Worm (Caenorhabditis elegans) whole organism, young adult: ENCODE data around the gene arrd-13.

Experiments
- C17E4.6 ChIP-seq: fragments of 200-800 bp; sonication (Bioruptor generic); IDR thresholded peaks from 2 replicates; pipeline ENCODE4 v1.3.6; 2022; ENCODE audit warnings: missing genetic modification reagents, missing genetic modification characterization, missing compliant biosample characterization
- F10E7.11 ChIP-seq: sonication (generic microtip); optimal IDR thresholded peaks from 2 replicates; lab custom pipeline; 2017; ENCODE audit warnings: mild to moderate bottlenecking, missing genetic modification characterization, moderate library complexity, missing compliant biosample characterization
- F57A8.1 ChIP-seq: fragments of 200-800 bp; sonication (Bioruptor generic); optimal IDR thresholded peaks from 2 replicates; lab custom pipeline; 2018; ENCODE audit warnings: mild to moderate bottlenecking, missing genetic modification characterization, moderate library complexity, missing compliant biosample characterization
- F57C9.4 ChIP-seq: sonication (generic microtip); optimal IDR thresholded peaks from 2 replicates; lab custom pipeline; 2017; ENCODE audit warnings: mild to moderate bottlenecking, missing genetic modification characterization, missing compliant biosample characterization
- K11D2.4 ChIP-seq: fragments of 200-800 bp; sonication (Bioruptor generic); IDR thresholded peaks from 2 replicates; pipeline ENCODE4 v1.3.6; 2022; ENCODE audit warnings: missing genetic modification reagents, missing genetic modification characterization, missing compliant biosample characterization
- K12H6.12 ChIP-seq: fragments of 200-800 bp; sonication (Bioruptor generic); optimal IDR thresholded peaks from 2 replicates; lab custom pipeline; 2018; ENCODE audit warnings: mild to moderate bottlenecking, missing genetic modification characterization, missing compliant biosample characterization
- Y67H2A.10 ChIP-seq: fragments of 200-800 bp; sonication (Bioruptor generic); conservative IDR thresholded peaks from 2 replicates; pipeline ENCODE4 v1.3.6; 2022; ENCODE audit warnings: missing genetic modification reagents, missing genetic modification characterization, missing compliant biosample characterization
- Y79H2A.3 ChIP-seq: fragments of 200-800 bp; sonication (Bioruptor generic); conservative IDR thresholded peaks from 2 replicates; pipeline ENCODE4 v1.3.6; 2022; ENCODE audit warnings: missing genetic modification reagents, missing genetic modification characterization, missing compliant biosample characterization
- Y95B8A.8 ChIP-seq: fragments of 200-800 bp; sonication (Bioruptor generic); IDR thresholded peaks from 2 replicates; pipeline ENCODE4 v1.3.6; 2022; ENCODE audit warnings: missing genetic modification reagents, missing genetic modification characterization, missing compliant biosample characterization
- ZK185.1 ChIP-seq: sonication (generic microtip); optimal IDR thresholded peaks from 2 replicates; lab custom pipeline; 2016; ENCODE audit warnings: mild to moderate bottlenecking, missing genetic modification characterization, missing compliant biosample characterization; ENCODE audit not compliant: poor library complexity, severe bottlenecking
- ama-1 ChIP-seq, 3 experiments: fragments of 150-350 bp in 1 of 3; sonication (generic microtip) in 2 of 3; optimal IDR thresholded peaks; 2 replicates each; lab custom pipeline; 2014 to 2018; ENCODE audit warnings: missing biosample characterization in 2 of 3, missing genetic modification characterization in 2 of 3, missing genetic modification reagents in 2 of 3
- aptf-3 ChIP-seq: fragments of 200-800 bp; sonication (Bioruptor generic); IDR thresholded peaks from 2 replicates; pipeline ENCODE4 v1.3.6; 2022; ENCODE audit warnings: missing genetic modification characterization, missing compliant biosample characterization
- atf-7 ChIP-seq: sonication (generic microtip); optimal IDR thresholded peaks from 2 replicates; lab custom pipeline; 2017; ENCODE audit warnings: mild to moderate bottlenecking, missing genetic modification characterization, missing compliant biosample characterization
- attf-5 ChIP-seq: fragments of 200-800 bp; sonication (Bioruptor generic); optimal IDR thresholded peaks from 2 replicates; lab custom pipeline; 2018; ENCODE audit warnings: mild to moderate bottlenecking, missing genetic modification characterization, missing compliant biosample characterization
- attf-6 ChIP-seq: fragments of 200-800 bp; sonication (Bioruptor generic); IDR thresholded peaks from 2 replicates; pipeline ENCODE4 v1.3.6; 2022; ENCODE audit warnings: missing genetic modification reagents, missing genetic modification characterization, missing compliant biosample characterization
- bed-2 ChIP-seq: fragments of 200-800 bp; sonication (Bioruptor generic); IDR thresholded peaks from 2 replicates; pipeline ENCODE4 v1.3.6; 2022; ENCODE audit warnings: missing genetic modification reagents, missing genetic modification characterization, missing compliant biosample characterization
- ceh-100 ChIP-seq: fragments of 200-800 bp; sonication (Bioruptor generic); IDR thresholded peaks from 2 replicates; pipeline ENCODE4 v1.3.6; 2022; ENCODE audit warnings: missing genetic modification reagents, missing genetic modification characterization, missing compliant biosample characterization
- chd-7 ChIP-seq: sonication (generic microtip); optimal IDR thresholded peaks from 2 replicates; lab custom pipeline; 2016; ENCODE audit warnings: mild to moderate bottlenecking, missing genetic modification characterization, moderate library complexity, missing compliant biosample characterization
- die-1 ChIP-seq: sonication (generic microtip); optimal IDR thresholded peaks from 2 replicates; lab custom pipeline; 2016; ENCODE audit warnings: missing genotype, mild to moderate bottlenecking, missing genetic modification characterization, missing compliant biosample characterization
- dpff-1 ChIP-seq: sonication (generic microtip); optimal IDR thresholded peaks from 2 replicates; lab custom pipeline; 2017; ENCODE audit warnings: mild to moderate bottlenecking, missing genetic modification characterization, missing compliant biosample characterization
- efl-1 ChIP-seq: fragments of 150-350 bp; optimal IDR thresholded peaks from 2 replicates; lab custom pipeline; 2014; ENCODE audit warnings: missing biosample characterization, missing genetic modification reagents, missing genetic modification characterization
- egl-18 ChIP-seq: fragments of 200-800 bp; sonication (Bioruptor generic); IDR thresholded peaks from 2 replicates; pipeline ENCODE4 v1.3.6; 2022; ENCODE audit warnings: missing genetic modification reagents, missing genetic modification characterization, missing compliant biosample characterization
- egl-44 ChIP-seq: fragments of 200-800 bp; sonication (Bioruptor generic); IDR thresholded peaks from 2 replicates; pipeline ENCODE4 v1.3.6; 2022; ENCODE audit warnings: missing genetic modification reagents, missing genetic modification characterization, missing compliant biosample characterization
- ekl-4 ChIP-seq: fragments of 200-800 bp; sonication (Bioruptor generic); IDR thresholded peaks from 2 replicates; pipeline ENCODE4 v1.3.6; 2022; ENCODE audit warnings: missing genetic modification reagents, missing genetic modification characterization, missing compliant biosample characterization
- gei-17 ChIP-seq: fragments of 200-800 bp; sonication (Bioruptor generic); optimal IDR thresholded peaks from 2 replicates; lab custom pipeline; 2018; ENCODE audit warnings: mild to moderate bottlenecking, missing genetic modification characterization, missing compliant biosample characterization
- hlh-12 ChIP-seq: sonication (generic microtip); optimal IDR thresholded peaks from 2 replicates; lab custom pipeline; 2016; ENCODE audit warnings: missing genetic modification characterization, missing compliant biosample characterization
- hlh-26 ChIP-seq: fragments of 200-800 bp; sonication (Bioruptor generic); conservative IDR thresholded peaks from 2 replicates; pipeline ENCODE4 v1.3.6; 2022; ENCODE audit warnings: missing genetic modification reagents, missing genetic modification characterization, missing compliant biosample characterization
- hrde-1 ChIP-seq: sonication (generic microtip); optimal IDR thresholded peaks from 2 replicates; lab custom pipeline; 2016; ENCODE audit warnings: missing genetic modification characterization, mild to moderate bottlenecking, missing compliant biosample characterization, moderate library complexity, missing genotype, missing genetic modification reagents, borderline replicate concordance
- hsf-1 ChIP-seq: fragments of 200-800 bp; sonication (Bioruptor generic); IDR thresholded peaks from 2 replicates; pipeline ENCODE4 v1.3.6; 2022; ENCODE audit warnings: missing genetic modification reagents, missing genetic modification characterization, missing compliant biosample characterization
- let-607 ChIP-seq, 2 experiments: fragments of 200-800 bp in 1 of 2; sonication (Bioruptor generic) in 1 of 2; sonication (generic microtip) in 1 of 2; optimal IDR thresholded peaks; 2 replicates each; lab custom pipeline; 2016 to 2018; ENCODE audit warnings: mild to moderate bottlenecking in 2 of 2, missing compliant biosample characterization in 2 of 2, missing genetic modification characterization in 2 of 2, moderate library complexity in 2 of 2, missing genotype in 1 of 2
- lin-26 ChIP-seq: fragments of 200-800 bp; sonication (Bioruptor generic); IDR thresholded peaks from 2 replicates; pipeline ENCODE4 v1.3.6; 2022; ENCODE audit warnings: missing genetic modification reagents, missing genetic modification characterization, missing compliant biosample characterization
- lsy-27 ChIP-seq: sonication (generic microtip); optimal IDR thresholded peaks from 2 replicates; lab custom pipeline; 2017; ENCODE audit warnings: missing genetic modification characterization, mild to moderate bottlenecking, missing compliant biosample characterization, antibody characterized with exemption, missing genotype, borderline replicate concordance; ENCODE audit not compliant: insufficient read depth
- madf-3 ChIP-seq: fragments of 200-800 bp; sonication (Bioruptor generic); IDR thresholded peaks from 2 replicates; pipeline ENCODE4 v1.3.6; 2022; ENCODE audit warnings: missing genetic modification reagents, missing genetic modification characterization, missing compliant biosample characterization
- mes-4 ChIP-seq: sonication (generic microtip); optimal IDR thresholded peaks from 2 replicates; lab custom pipeline; 2016; ENCODE audit warnings: missing genotype, missing genetic modification characterization, missing compliant biosample characterization
- mxl-1 ChIP-seq: sonication (generic microtip); optimal IDR thresholded peaks from 2 replicates; lab custom pipeline; 2016; ENCODE audit warnings: missing genetic modification characterization, missing compliant biosample characterization
- nfya-2 ChIP-seq: fragments of 200-800 bp; sonication (Bioruptor generic); IDR thresholded peaks from 2 replicates; pipeline ENCODE4 v1.3.6; 2022; ENCODE audit warnings: missing genetic modification reagents, missing genetic modification characterization, missing compliant biosample characterization
- nhr-179 ChIP-seq: sonication (generic microtip); optimal IDR thresholded peaks from 2 replicates; lab custom pipeline; 2016; ENCODE audit warnings: mild to moderate bottlenecking, missing genetic modification characterization, missing compliant biosample characterization
- nhr-27 ChIP-seq: fragments of 200-800 bp; sonication (Bioruptor generic); optimal IDR thresholded peaks from 2 replicates; lab custom pipeline; 2018; ENCODE audit warnings: mild to moderate bottlenecking, missing genetic modification characterization, moderate library complexity, missing compliant biosample characterization
- nhr-80 ChIP-seq: sonication (generic microtip); optimal IDR thresholded peaks from 2 replicates; lab custom pipeline; 2016; ENCODE audit warnings: missing genetic modification characterization, missing compliant biosample characterization
- pbrm-1 ChIP-seq: fragments of 200-800 bp; sonication (Bioruptor generic); IDR thresholded peaks from 2 replicates; pipeline ENCODE4 v1.3.6; 2022; ENCODE audit warnings: missing genetic modification reagents, missing genetic modification characterization, missing compliant biosample characterization
- pha-4 ChIP-seq: fragments of 150-350 bp; sonication (generic microtip); optimal IDR thresholded peaks from 2 replicates; lab custom pipeline; 2014; ENCODE audit warnings: missing biosample characterization, missing genetic modification reagents, missing genetic modification characterization
- rec-8 ChIP-seq, 2 experiments: sonication (generic microtip); optimal IDR thresholded peaks; 2 replicates each; lab custom pipeline; 2016; ENCODE audit warnings: mild to moderate bottlenecking in 2 of 2, missing genetic modification characterization in 2 of 2, missing genetic modification reagents in 2 of 2, missing genotype in 2 of 2, missing biosample characterization in 1 of 2, missing compliant biosample characterization in 1 of 2, moderate library complexity in 1 of 2
- repo-1 ChIP-seq: sonication (generic microtip); optimal IDR thresholded peaks from 2 replicates; lab custom pipeline; 2017; ENCODE audit warnings: mild to moderate bottlenecking, missing genetic modification characterization, missing compliant biosample characterization
- tbx-9 ChIP-seq: sonication (generic microtip); optimal IDR thresholded peaks from 2 replicates; lab custom pipeline; 2016; ENCODE audit warnings: borderline replicate concordance, missing genetic modification characterization, inconsistent platforms, missing compliant biosample characterization
- tlf-1 ChIP-seq: fragments of 200-800 bp; sonication (Bioruptor generic); optimal IDR thresholded peaks from 2 replicates; lab custom pipeline; 2018; ENCODE audit warnings: mild to moderate bottlenecking, missing genetic modification characterization, missing compliant biosample characterization
- unc-62 ChIP-seq: fragments of 150-350 bp; optimal IDR thresholded peaks from 2 replicates; lab custom pipeline; 2014; ENCODE audit warnings: missing biosample characterization, missing genetic modification reagents, missing genetic modification characterization
- ztf-22 ChIP-seq: fragments of 200-800 bp; sonication (Bioruptor generic); optimal IDR thresholded peaks from 2 replicates; lab custom pipeline; 2018; ENCODE audit warnings: mild to moderate bottlenecking, missing genetic modification characterization, moderate library complexity, missing compliant biosample characterization
- ztf-25 ChIP-seq: fragments of 200-800 bp; sonication (Bioruptor generic); IDR thresholded peaks from 2 replicates; pipeline ENCODE4 v1.3.6; 2022; ENCODE audit warnings: missing genetic modification reagents, missing genetic modification characterization, missing compliant biosample characterization
- ztf-28 ChIP-seq: fragments of 200-800 bp; sonication (Bioruptor generic); IDR thresholded peaks from 2 replicates; pipeline ENCODE4 v1.3.6; 2022; ENCODE audit warnings: missing genetic modification reagents, missing genetic modification characterization, missing compliant biosample characterization

arrd-13 gene

DNA sequence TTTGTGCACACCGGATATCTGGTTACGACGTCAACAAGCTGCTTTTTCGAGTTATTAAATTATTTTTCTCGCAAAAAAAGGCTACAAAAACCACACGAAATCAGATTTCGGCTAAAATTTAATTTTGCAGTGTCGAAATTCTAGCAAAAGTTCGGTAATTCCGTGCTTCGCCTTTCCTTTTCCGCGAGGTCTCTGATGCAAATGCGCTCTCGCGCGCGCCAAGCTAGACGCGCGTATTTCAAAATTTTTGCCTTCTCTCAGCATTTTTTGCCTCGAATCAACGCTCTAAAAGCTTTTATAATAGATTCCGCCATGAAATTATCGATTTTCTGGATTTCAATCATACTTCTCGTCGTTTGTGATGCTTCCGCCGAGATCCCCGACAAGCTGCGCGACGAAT, 35.4 kb upstream of the arrd-13 start, which contains the start of gene Y54G9A.5:
Gene Y54G9A.5, plus strand, starts transcription at position 245 of the 400 bp plus-strand sequence.
- TF ChIP-seq hsf-1 (GFP tag; lab: Robert Waterston, UW) (no peak), attf-5 (GFP tag; lab: Kevin White, UChicago) (no peak), K11D2.4 (GFP tag; lab: Robert Waterston, UW) (no peak), Y67H2A.10 (0 out of 2 replicates have a peak, but pooled peaks have one; percentile 40), mes-4 (tag; lab: Kevin White, UChicago) (no peak), gei-17 (GFP tag; lab: Kevin White, UChicago) (no peak), F57C9.4 (tag; lab: Kevin White, UChicago) (no peak), C17E4.6 (GFP tag; lab: Robert Waterston, UW) (no peak), ztf-28 (GFP tag; lab: Robert Waterston, UW) (peak; percentile 43; the same call in 1 of the 2 replicates), dpff-1 (tag; lab: Kevin White, UChicago) (no peak), ceh-100 (GFP tag; lab: Robert Waterston, UW) (peak; percentile 96), die-1 (no peak), hrde-1 (tag; lab: Kevin White, UChicago) (no peak), ekl-4 (no peak), nfya-2 (GFP tag; lab: Robert Waterston, UW) (no peak), nhr-179 (no peak), hlh-12 (tag; lab: Kevin White, UChicago) (no peak), F57A8.1 (GFP tag; lab: Kevin White, UChicago) (no peak), attf-6 (no peak), ama-1 (optimal IDR thresholded peaks at IDR 0.05; lab: Kevin White, UChicago) (no peak), ama-1 (GFP tag; optimal IDR thresholded peaks at IDR 0.05; lab: Kevin White, UChicago) (no peak), nhr-27 (no peak), madf-3 (GFP tag; lab: Robert Waterston, UW) (peak; percentile 53; the same call in 1 of the 2 replicates), chd-7 (tag; lab: Kevin White, UChicago) (no peak), F10E7.11 (no peak), tbx-9 (tag; lab: Kevin White, UChicago) (no peak), aptf-3 (GFP tag; lab: Robert Waterston, UW) (no peak), efl-1 (GFP tag; lab: Kevin White, UChicago) (peak; percentile 85), lin-26 (GFP tag; lab: Robert Waterston, UW) (no peak), Y95B8A.8 (GFP tag; lab: Robert Waterston, UW) (no peak), egl-44 (GFP tag; lab: Robert Waterston, UW) (no peak), ztf-25 (GFP tag; lab: Robert Waterston, UW) (0 out of 2 replicates have a peak, but pooled peaks have one; percentile 46), ZK185.1 (tag; lab: Kevin White, UChicago) (no peak), Y79H2A.3 (GFP tag; lab: Robert Waterston, UW) (no peak), egl-18 (GFP tag; lab: Robert Waterston, UW) (no peak), nhr-80 (tag; lab: Kevin White, UChicago) (no peak), rec-8 (tag; optimal IDR thresholded peaks at IDR 0.05; lab: Kevin White, UChicago) (no peak), pha-4 (tag; lab: Kevin White, UChicago) (no peak), atf-7 (no peak), unc-62 (GFP tag; lab: Kevin White, UChicago) (no peak), lsy-27 (tag; lab: Kevin White, UChicago) (no peak), mxl-1 (tag; lab: Kevin White, UChicago) (no peak), tlf-1 (peak; percentile 12), repo-1 (tag; lab: Kevin White, UChicago) (no peak), bed-2 (GFP tag; lab: Robert Waterston, UW) (peak; percentile 34; the same call in 1 of the 2 replicates), hlh-26 (GFP tag; lab: Robert Waterston, UW) (no peak), let-607 (tag; optimal IDR thresholded peaks at IDR 0.05; lab: Kevin White, UChicago) (no peak), ztf-22 (no peak), pbrm-1 (GFP tag; lab: Robert Waterston, UW) (no peak), K12H6.12 (tag; lab: Kevin White, UChicago) (no peak)
